Worm (Caenorhabditis elegans) whole organism, early embryonic: ENCODE results near the gene spp-10.

ENCODE experiments used
- B0310.2 ChIP-seq: sonication (generic microtip); optimal IDR thresholded peaks from 2 replicates; lab custom pipeline; 2016; ENCODE audit warnings: mild to moderate bottlenecking, missing genetic modification characterization, missing compliant biosample characterization
- ama-1 ChIP-seq: fragments of 150-350 bp; optimal IDR thresholded peaks from 2 replicates; lab custom pipeline; 2014
- ets-7 ChIP-seq: sonication (generic microtip); optimal IDR thresholded peaks from 2 replicates; lab custom pipeline; 2016; ENCODE audit warnings: missing genotype, missing genetic modification characterization, missing compliant biosample characterization
- flt-1 ChIP-seq: fragments of 200-800 bp; sonication (Bioruptor generic); IDR thresholded peaks from 2 replicates; pipeline ENCODE4 v1.3.6; 2022; ENCODE audit warnings: missing genetic modification characterization, missing compliant biosample characterization
- hmg-4 ChIP-seq: fragments of 200-800 bp; sonication (Bioruptor generic); optimal IDR thresholded peaks from 2 replicates; lab custom pipeline; 2018; ENCODE audit warnings: mild to moderate bottlenecking, missing genetic modification characterization, missing compliant biosample characterization
- hnd-1 ChIP-seq: sonication (generic microtip); optimal IDR thresholded peaks from 2 replicates; lab custom pipeline; 2016; ENCODE audit warnings: missing genetic modification characterization, missing compliant biosample characterization
- pes-1 ChIP-seq: fragments of 200-800 bp; sonication (Bioruptor generic); IDR thresholded peaks from 2 replicates; pipeline ENCODE4 v1.3.6; 2022; ENCODE audit warnings: missing genetic modification reagents, missing genetic modification characterization, missing compliant biosample characterization
- sea-1 ChIP-seq: fragments of 200-800 bp; sonication (Bioruptor generic); conservative IDR thresholded peaks from 2 replicates; pipeline ENCODE4 v1.3.6; 2022; ENCODE audit warnings: missing genetic modification characterization, missing compliant biosample characterization
- tbx-37 ChIP-seq: fragments of 200-800 bp; sonication (Bioruptor generic); conservative IDR thresholded peaks from 2 replicates; pipeline ENCODE4 v1.3.6; 2022; ENCODE audit warnings: missing genetic modification reagents, missing genetic modification characterization, missing compliant biosample characterization
- tra-4 ChIP-seq: sonication (generic microtip); optimal IDR thresholded peaks from 2 replicates; lab custom pipeline; 2017; ENCODE audit warnings: missing genetic modification characterization, missing compliant biosample characterization

ce11 chrIV:8476166-8476565, 814 bp upstream of the spp-10 start:
- no peak for TF ChIP-seq sea-1 (GFP tag; lab: Robert Waterston, UW)
- no peak for TF ChIP-seq tra-4
- TF ChIP-seq B0310.2: no peak
- TF ChIP-seq ama-1: no peak
- no peak for TF ChIP-seq hnd-1 (tag; lab: Kevin White, UChicago)
- no peak for TF ChIP-seq hmg-4 (GFP tag; lab: Kevin White, UChicago)
- TF ChIP-seq ets-7 (tag; lab: Kevin White, UChicago): no peak
- TF ChIP-seq tbx-37 (GFP tag; lab: Robert Waterston, UW): no peak
- no peak for TF ChIP-seq flt-1
- no peak for TF ChIP-seq pes-1
